Fruit fly (Drosophila melanogaster): Measurements from ENCODE around the gene CG42654.

Gene CG42654

DNA sequence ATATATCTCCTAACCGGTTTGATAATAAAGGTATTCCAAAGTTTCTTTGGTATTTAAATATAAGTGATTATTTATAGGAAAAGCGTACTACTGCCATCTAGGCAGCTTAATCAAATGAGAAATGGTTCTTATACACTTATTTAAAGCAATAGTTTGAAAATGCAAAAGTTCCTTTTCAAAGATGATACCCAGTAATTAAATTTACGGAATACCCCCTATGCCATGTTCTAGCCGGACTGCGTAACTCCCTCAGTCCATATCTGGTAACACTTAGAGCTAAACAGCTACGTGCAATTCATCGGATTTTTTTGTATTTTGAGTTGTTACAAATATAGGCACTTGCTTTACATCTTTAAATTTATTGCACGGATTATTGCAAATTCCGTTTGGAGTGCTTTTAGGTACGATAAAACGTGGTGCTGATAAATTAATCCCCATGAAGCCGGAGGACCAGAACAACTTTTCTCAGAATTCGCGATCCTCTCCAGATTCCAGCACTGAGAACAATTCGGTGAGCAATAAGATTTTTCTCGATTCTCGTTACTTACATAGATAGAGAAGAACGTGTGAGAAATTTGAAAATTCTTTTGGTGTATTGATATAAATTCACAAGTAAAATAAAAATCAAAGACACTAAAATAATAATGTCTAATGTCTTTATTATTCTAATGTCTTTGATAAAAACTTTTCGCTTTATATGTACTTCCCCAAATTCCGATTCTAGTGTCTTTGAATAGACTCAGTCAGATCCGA is 48.3 kb upstream of the CG42654 start, which contains the start of gene CG7668 (continued):
- TF ChIP-seq kay (GFP tag; optimal IDR thresholded peaks at IDR 0.05) = peak; percentile 79
- TF ChIP-seq Myb (GFP tag; optimal IDR thresholded peaks at IDR 0.05) = peak; percentile 63
- peak; percentile 62 for TF ChIP-seq pzg (GFP tag; optimal IDR thresholded peaks at IDR 0.05)
- TF ChIP-seq CG6689 (GFP tag; IDR thresholded peaks at IDR 0.05) = peak; percentile 88
- no peak; the same call in 1 of the 2 replicates for TF ChIP-seq CG4404 (GFP tag; IDR thresholded peaks at IDR 0.05)
- peak; percentile 90 for TF ChIP-seq CG4424 (GFP tag; optimal IDR thresholded peaks at IDR 0.05)
- peak; percentile 59 for TF ChIP-seq CG3065 (GFP tag; optimal IDR thresholded peaks at IDR 0.05)
- TF ChIP-seq HLH54F (GFP tag; optimal IDR thresholded peaks at IDR 0.05) = peak; percentile 80
- TF ChIP-seq Scr (GFP tag; IDR thresholded peaks at IDR 0.05; ENCODE audit: partially characterized antibody) = peak; percentile 9; the same call in 1 of the 2 replicates
- no peak for TF ChIP-seq Dip2 (GFP tag; IDR thresholded peaks at IDR 0.05)
- peak; percentile 78 for TF ChIP-seq CG12104 (GFP tag; optimal IDR thresholded peaks at IDR 0.05)
- peak; percentile 86 for TF ChIP-seq CG11085 (GFP tag; IDR thresholded peaks at IDR 0.05)
- TF ChIP-seq CG10543 (GFP tag; optimal IDR thresholded peaks at IDR 0.05) = peak; percentile 87
- TF ChIP-seq Sry-δ (GFP tag; optimal IDR thresholded peaks at IDR 0.05) = peak; percentile 56
- peak; percentile 34 for TF ChIP-seq TFAM (GFP tag; optimal IDR thresholded peaks at IDR 0.05)
- TF ChIP-seq rib (GFP tag; IDR thresholded peaks at IDR 0.05) = peak; percentile 87
- TF ChIP-seq wek (GFP tag; optimal IDR thresholded peaks at IDR 0.05) = peak; percentile 98
- peak; percentile 32 for TF ChIP-seq Dp (GFP tag; optimal IDR thresholded peaks at IDR 0.05)
- peak; percentile 47 for TF ChIP-seq CG10274 (GFP tag; optimal IDR thresholded peaks at IDR 0.05)
- TF ChIP-seq ewg (GFP tag; optimal IDR thresholded peaks at IDR 0.05) = peak; percentile 75
- TF ChIP-seq CG12942 (GFP tag; optimal IDR thresholded peaks at IDR 0.05) = peak; percentile 86
- TF ChIP-seq gfzf (GFP tag; optimal IDR thresholded peaks at IDR 0.05) = peak; percentile 81
- peak; percentile 81 for TF ChIP-seq CG13123 (GFP tag; optimal IDR thresholded peaks at IDR 0.05)
- peak; percentile 77 for TF ChIP-seq kni (GFP tag; optimal IDR thresholded peaks at IDR 0.05)
- TF ChIP-seq crp (GFP tag; optimal IDR thresholded peaks at IDR 0.05) = peak; percentile 5 to 51
- TF ChIP-seq peb (GFP tag; IDR thresholded peaks at IDR 0.05) = peak; percentile 59; the same call in 1 of the 2 replicates
- peak; percentile 97; the same call in 2 of the 3 replicates for TF ChIP-seq ci (GFP tag; IDR thresholded peaks at IDR 0.05)
- TF ChIP-seq CG31224 (GFP tag; IDR thresholded peaks at IDR 0.05) = no peak
- TF ChIP-seq CG11696 (GFP tag; IDR thresholded peaks at IDR 0.05) = peak; percentile 87
- peak; percentile 78 for TF ChIP-seq CG5180 (GFP tag; optimal IDR thresholded peaks at IDR 0.05)
- peak; percentile 89 for TF ChIP-seq Max (GFP tag; optimal IDR thresholded peaks at IDR 0.05)
- TF ChIP-seq cato (GFP tag; optimal IDR thresholded peaks at IDR 0.05; ENCODE audit: borderline replicate concordance) = peak; percentile 78
- TF ChIP-seq CG32532 (GFP tag; IDR thresholded peaks at IDR 0.05) = peak; percentile 94
- peak; percentile 3 for TF ChIP-seq ftz-f1 (GFP tag; optimal IDR thresholded peaks at IDR 0.05)
- peak; percentile 93 for TF ChIP-seq CG13424 (tag; optimal IDR thresholded peaks at IDR 0.05)
- peak; percentile 92 for TF ChIP-seq Ptx1 (GFP tag; IDR thresholded peaks at IDR 0.05)
- peak; percentile 90 for TF ChIP-seq CG9727 (GFP tag; optimal IDR thresholded peaks at IDR 0.05)
- TF ChIP-seq Usf (GFP tag; optimal IDR thresholded peaks at IDR 0.05) = peak; percentile 63
- peak; percentile 87 for TF ChIP-seq CG1024 (GFP tag; IDR thresholded peaks at IDR 0.05)
- peak; percentile 92 for TF ChIP-seq CG15269 (tag; optimal IDR thresholded peaks at IDR 0.05)
- TF ChIP-seq CG4328 (GFP tag; optimal IDR thresholded peaks at IDR 0.05) = peak; percentile 87
- peak; percentile 85 for TF ChIP-seq CG8290 (GFP tag; optimal IDR thresholded peaks at IDR 0.05)
- peak in 1 of 2 experiments; percentile 90 for TF ChIP-seq CG8290 (tag; optimal IDR thresholded peaks at IDR 0.05)
- TF ChIP-seq Atf-2 (GFP tag; optimal IDR thresholded peaks at IDR 0.05) = peak; percentile 79
- TF ChIP-seq repo (GFP tag; optimal IDR thresholded peaks at IDR 0.05) = peak; percentile 73
- peak; percentile 89 for TF ChIP-seq H2.0 (GFP tag; IDR thresholded peaks at IDR 0.05)
- peak; percentile 88 for TF ChIP-seq gro (GFP tag; optimal IDR thresholded peaks at IDR 0.05)
- TF ChIP-seq NC2α (GFP tag; optimal IDR thresholded peaks at IDR 0.05) = peak; percentile 79
- TF ChIP-seq MTF-1 (GFP tag; optimal IDR thresholded peaks at IDR 0.05; ENCODE audit: borderline replicate concordance) = peak; percentile 55

All from whole organism, embryonic.